Worm (Caenorhabditis elegans) whole organism, L2 larva: ENCODE results near the gene C54F6.20.

Source experiments
- alr-1 ChIP-seq: fragments of 150-350 bp; optimal IDR thresholded peaks from 2 replicates; lab custom pipeline; 2014; ENCODE audit warnings: missing biosample characterization, missing genetic modification characterization
- dmd-4 ChIP-seq: sonication (generic microtip); optimal IDR thresholded peaks from 2 replicates; lab custom pipeline; 2017; ENCODE audit warnings: missing biosample characterization, missing genetic modification characterization
- elt-3 ChIP-seq: sonication (generic microtip); optimal IDR thresholded peaks from 2 replicates; lab custom pipeline; 2017; ENCODE audit warnings: missing biosample characterization, missing genetic modification characterization
- fos-1 ChIP-seq: fragments of 150-350 bp; optimal IDR thresholded peaks from 2 replicates; lab custom pipeline; 2014; ENCODE audit warnings: missing biosample characterization, missing genetic modification characterization
- lin-39 ChIP-seq: fragments of 150-350 bp; optimal IDR thresholded peaks from 2 replicates; lab custom pipeline; 2014; ENCODE audit warnings: missing biosample characterization, missing genetic modification reagents, missing genetic modification characterization
- mdl-1 ChIP-seq, 2 experiments: fragments of 150-350 bp in 1 of 2; sonication (generic microtip) in 1 of 2; optimal IDR thresholded peaks; 2 replicates each; lab custom pipeline; 2017; ENCODE audit warnings: missing biosample characterization in 2 of 2, missing genetic modification characterization in 2 of 2
- nhr-10 ChIP-seq: sonication (generic microtip); optimal IDR thresholded peaks from 2 replicates; lab custom pipeline; 2017; ENCODE audit warnings: missing biosample characterization, missing genetic modification characterization
- nhr-12 ChIP-seq: fragments of 150-350 bp; optimal IDR thresholded peaks from 2 replicates; lab custom pipeline; 2014; ENCODE audit warnings: missing biosample characterization, missing genetic modification characterization
- nhr-23 ChIP-seq: fragments of 150-350 bp; optimal IDR thresholded peaks from 2 replicates; lab custom pipeline; 2014; ENCODE audit warnings: missing biosample characterization, missing genetic modification reagents, missing genetic modification characterization
- nhr-77 ChIP-seq: fragments of 150-350 bp; optimal IDR thresholded peaks from 2 replicates; lab custom pipeline; 2014; ENCODE audit warnings: missing biosample characterization, missing genetic modification characterization
- sem-4 ChIP-seq: fragments of 150-350 bp; optimal IDR thresholded peaks from 2 replicates; lab custom pipeline; 2014; ENCODE audit warnings: missing biosample characterization, missing genetic modification reagents, missing genetic modification characterization
- skn-1 ChIP-seq: sonication (generic microtip); optimal IDR thresholded peaks from 2 replicates; lab custom pipeline; 2017; ENCODE audit warnings: missing biosample characterization, missing genetic modification characterization
- snpc-4 ChIP-seq: fragments of 150-350 bp; optimal IDR thresholded peaks from 2 replicates; lab custom pipeline; 2014; ENCODE audit warnings: missing biosample characterization, missing genetic modification characterization
- unc-39 ChIP-seq: fragments of 150-350 bp; optimal IDR thresholded peaks from 2 replicates; lab custom pipeline; 2014; ENCODE audit warnings: missing biosample characterization, missing genetic modification characterization

DNA sequence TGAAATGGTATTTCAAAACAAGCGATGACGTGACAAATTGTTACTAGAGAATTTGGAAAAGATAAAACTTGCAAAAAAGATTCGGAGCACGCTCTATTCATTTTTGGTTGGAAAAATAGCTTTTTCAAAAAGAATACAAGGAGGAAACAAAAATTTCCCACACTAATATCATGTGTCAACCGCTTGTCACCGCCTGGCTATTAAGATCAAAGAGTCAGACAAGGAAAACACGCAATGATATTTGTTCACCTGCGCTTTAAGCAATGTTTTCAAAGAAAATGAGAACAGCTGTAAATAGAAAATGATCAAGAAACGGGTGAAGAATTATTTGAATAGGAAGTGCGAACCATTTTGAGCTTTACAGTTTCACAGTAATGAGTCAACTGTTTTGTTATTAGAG lies 47.8 kb upstream of the C54F6.20 start, which contains the start of gene srh-125:
- TF ChIP-seq sem-4 (tag; lab: Kevin White, UChicago) = no peak
- TF ChIP-seq nhr-77 = no peak
- no peak for TF ChIP-seq nhr-12 (tag; lab: Kevin White, UChicago)
- TF ChIP-seq nhr-10 (tag; lab: Kevin White, UChicago) = no peak
- TF ChIP-seq nhr-23 (tag; lab: Kevin White, UChicago) = no peak
- TF ChIP-seq alr-1 (tag; lab: Kevin White, UChicago) = no peak
- no peak for TF ChIP-seq unc-39 (tag; lab: Kevin White, UChicago)
- TF ChIP-seq elt-3 (tag; lab: Kevin White, UChicago) = no peak
- no peak for TF ChIP-seq lin-39
- no peak for TF ChIP-seq skn-1
- TF ChIP-seq snpc-4 = no peak
- no peak for TF ChIP-seq mdl-1 (tag; optimal IDR thresholded peaks at IDR 0.05; lab: Kevin White, UChicago)
- TF ChIP-seq dmd-4 = no peak
- no peak for TF ChIP-seq fos-1
